Fruit fly (Drosophila melanogaster): ENCODE measurements around the gene CG6980.

CG6980 gene

dm6 chr3R:24787042-24787565 is 20.3 kb upstream of the CG6980 start, which contains the start of gene CG5805 (continued):
- TF ChIP-seq pros (GFP tag; optimal IDR thresholded peaks at IDR 0.05) (no peak), HmgZ (tag; optimal IDR thresholded peaks at IDR 0.05) (peak; percentile 88), croc (GFP tag; conservative IDR thresholded peaks at IDR 0.05) (no peak; the same call in 2 of the 3 replicates), seq (GFP tag; IDR thresholded peaks at IDR 0.05) (peak; percentile 56; the same call in 1 of the 2 replicates), gfzf (GFP tag; optimal IDR thresholded peaks at IDR 0.05) (peak; percentile 87), Ravus (GFP tag; IDR thresholded peaks at IDR 0.05) (no peak; the same call in 1 of the 2 replicates), lbe (GFP tag; optimal IDR thresholded peaks at IDR 0.05) (no peak), fd64A (GFP tag; optimal IDR thresholded peaks at IDR 0.05) (peak; percentile 73), CG10274 (GFP tag; optimal IDR thresholded peaks at IDR 0.05) (peak; percentile 77), ERR (GFP tag; optimal IDR thresholded peaks at IDR 0.05) (peak; percentile 43), tgo (GFP tag; IDR thresholded peaks at IDR 0.05) (peak; percentile 85), Stat92E (GFP tag; optimal IDR thresholded peaks at IDR 0.05) (peak in 1 of 3 experiments; percentile 40), Hand (GFP tag; optimal IDR thresholded peaks at IDR 0.05) (peak; percentile 10), crp (GFP tag; optimal IDR thresholded peaks at IDR 0.05) (peak in 1 of 2 experiments; percentile 55), mam (GFP tag; optimal IDR thresholded peaks at IDR 0.05) (peak; percentile 61), C15 (GFP tag; IDR thresholded peaks at IDR 0.05) (peak; percentile 78; the same call in 2 of the 3 replicates), sug (tag; optimal IDR thresholded peaks at IDR 0.05) (peak; percentile 83), eve (GFP tag; optimal IDR thresholded peaks at IDR 0.05) (no peak), Mad (GFP tag; optimal IDR thresholded peaks at IDR 0.05) (peak; percentile 78), CG10654 (GFP tag; optimal IDR thresholded peaks at IDR 0.05) (peak; percentile 76), CG10366 (GFP tag; IDR thresholded peaks at IDR 0.05) (peak; percentile 84), ash1 (GFP tag; optimal IDR thresholded peaks at IDR 0.05) (peak; percentile 82), Camta (GFP tag; optimal IDR thresholded peaks at IDR 0.05) (peak; percentile 77), CG6813 (GFP tag; optimal IDR thresholded peaks at IDR 0.05) (peak; percentile 89), Ets97D (GFP tag; optimal IDR thresholded peaks at IDR 0.05) (peak; percentile 99), CG17359 (tag; optimal IDR thresholded peaks at IDR 0.05) (peak; percentile 82), CG3726 (GFP tag; IDR thresholded peaks at IDR 0.05) (peak; percentile 52; the same call in 1 of the 3 replicates), pho (GFP tag; optimal IDR thresholded peaks at IDR 0.05) (peak; percentile 76), klu (GFP tag; IDR thresholded peaks at IDR 0.05) (peak; percentile 54; the same call in 1 of the 2 replicates), psq (GFP tag; optimal IDR thresholded peaks at IDR 0.05) (peak; percentile 68), prd (optimal IDR thresholded peaks at IDR 0.05) (no peak), prd (GFP tag; IDR thresholded peaks at IDR 0.05) (peak; percentile 65; the same call in 2 of the 3 replicates), HHEX (GFP tag; optimal IDR thresholded peaks at IDR 0.05) (peak; percentile 93), fru (optimal IDR thresholded peaks at IDR 0.05) (no peak), CG15601 (tag; optimal IDR thresholded peaks at IDR 0.05) (peak; percentile 80), Atf6 (GFP tag; IDR thresholded peaks at IDR 0.05) (peak; percentile 80), maf-S (GFP tag; optimal IDR thresholded peaks at IDR 0.05) (peak; percentile 65), ase (GFP tag; IDR thresholded peaks at IDR 0.05) (peak; percentile 81), slou (GFP tag; optimal IDR thresholded peaks at IDR 0.05) (peak; percentile 58), caup (GFP tag; optimal IDR thresholded peaks at IDR 0.05; ENCODE audit: severe bottlenecking) (peak; percentile 95), CG34224 (GFP tag; IDR thresholded peaks at IDR 0.05; ENCODE audit: partially characterized antibody) (peak; percentile 25; the same call in 1 of the 3 replicates), CG9215 (GFP tag; IDR thresholded peaks at IDR 0.05) (peak; percentile 55), Dip2 (GFP tag; IDR thresholded peaks at IDR 0.05) (no peak), dm (GFP tag; optimal IDR thresholded peaks at IDR 0.05) (peak; percentile 86), sim (GFP tag; IDR thresholded peaks at IDR 0.05) (peak; percentile 48; the same call in 1 of the 2 replicates), stc (GFP tag; IDR thresholded peaks at IDR 0.05) (peak; percentile 77), crol (GFP tag; IDR thresholded peaks at IDR 0.05) (peak; percentile 88), CG10321 (GFP tag; IDR thresholded peaks at IDR 0.05) (peak; percentile 71), BEAF-32 (GFP tag; optimal IDR thresholded peaks at IDR 0.05) (peak; percentile 38), CG11085 (GFP tag; IDR thresholded peaks at IDR 0.05) (peak; percentile 83)

Data from whole organism, embryonic.